Fruit fly (Drosophila melanogaster): ENCODE measurements around the gene pnt.

The pnt gene

DNA sequence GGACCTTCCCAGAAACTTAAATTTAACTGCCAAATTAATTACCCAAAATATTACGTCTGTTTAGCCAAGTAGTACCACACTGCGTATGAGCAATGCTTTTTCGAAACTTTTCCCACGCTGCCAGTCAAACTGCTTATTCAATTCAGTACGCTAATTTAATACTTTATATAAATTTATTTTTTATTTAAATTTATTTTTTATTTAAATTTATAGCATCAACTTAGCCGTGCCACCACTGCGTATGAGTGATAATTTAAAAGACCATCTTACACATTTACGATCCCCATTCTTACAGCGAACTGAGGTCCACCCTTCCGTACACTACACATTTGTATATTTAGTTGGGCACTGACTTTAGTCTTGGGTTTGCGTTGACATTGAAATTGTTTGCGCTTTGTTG is 10.4 kb downstream of the pnt start (continued):
- TF ChIP-seq dsx (GFP tag; optimal IDR thresholded peaks at IDR 0.05; ENCODE audit: poor library complexity, severe bottlenecking) (peak; percentile 61), Met (GFP tag; optimal IDR thresholded peaks at IDR 0.05) (no peak), topi (GFP tag; optimal IDR thresholded peaks at IDR 0.05) (peak; percentile 13), dac (GFP tag; optimal IDR thresholded peaks at IDR 0.05) (no peak), CG6163 (GFP tag; IDR thresholded peaks at IDR 0.05) (peak; percentile 20; the same call in 1 of the 3 replicates), vri (GFP tag; optimal IDR thresholded peaks at IDR 0.05) (peak; percentile 6), achi (GFP tag; optimal IDR thresholded peaks at IDR 0.05) (peak; percentile 75), acj6 (GFP tag; optimal IDR thresholded peaks at IDR 0.05) (peak; percentile 64), CG11902 (GFP tag; optimal IDR thresholded peaks at IDR 0.05) (peak; percentile 16), svp (GFP tag) (peak; percentile 48), Sox102F (GFP tag; optimal IDR thresholded peaks at IDR 0.05) (peak; percentile 31), CG8632 (GFP tag; optimal IDR thresholded peaks at IDR 0.05) (peak; percentile 62), CG11294 (GFP tag; IDR thresholded peaks at IDR 0.05) (peak; percentile 34)

DNA sequence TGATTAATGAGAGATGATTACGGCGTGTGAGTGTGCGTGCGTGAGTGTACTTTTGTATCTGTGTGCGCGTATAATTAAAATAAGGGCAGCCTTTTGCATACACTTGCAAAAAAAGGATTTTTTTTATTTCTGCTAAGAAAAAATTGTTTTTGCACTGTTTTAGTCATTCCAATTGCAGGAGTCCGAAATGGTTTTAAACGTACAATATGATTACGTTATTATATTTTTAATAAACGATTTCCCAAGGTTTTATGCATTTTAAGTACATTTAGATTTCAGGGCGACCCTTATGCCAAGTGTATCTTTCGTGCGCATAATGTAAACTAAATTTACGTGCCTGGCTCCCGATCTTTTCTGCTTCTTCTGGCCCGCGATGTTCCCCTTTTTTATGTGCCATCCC is 11.1 kb downstream of the pnt start:
- TF ChIP-seq CG6808 (GFP tag; optimal IDR thresholded peaks at IDR 0.05) (peak; percentile 12), Eip78C (GFP tag) (peak; percentile 95), fd85E (GFP tag; optimal IDR thresholded peaks at IDR 0.05) (no peak), CG7368 (GFP tag; optimal IDR thresholded peaks at IDR 0.05) (peak; percentile 54), CG6276 (GFP tag; optimal IDR thresholded peaks at IDR 0.05) (peak; percentile 25), CG1621 (tag; optimal IDR thresholded peaks at IDR 0.05) (peak; percentile 58), Hr38 (GFP tag; optimal IDR thresholded peaks at IDR 0.05) (no peak), achi (GFP tag; optimal IDR thresholded peaks at IDR 0.05) (peak; percentile 68), CG11902 (GFP tag; optimal IDR thresholded peaks at IDR 0.05) (peak; percentile 46), fkh (GFP tag; optimal IDR thresholded peaks at IDR 0.05) (no peak), Smox (GFP tag; optimal IDR thresholded peaks at IDR 0.05) (peak; percentile 60), CG3919 (GFP tag; optimal IDR thresholded peaks at IDR 0.05) (peak; percentile 78), CG4318 (GFP tag; optimal IDR thresholded peaks at IDR 0.05) (peak; percentile 16), OdsH (GFP tag; optimal IDR thresholded peaks at IDR 0.05) (peak; percentile 78), Sox102F (GFP tag; optimal IDR thresholded peaks at IDR 0.05) (peak; percentile 33), Sox14 (GFP tag; optimal IDR thresholded peaks at IDR 0.05) (peak; percentile 63), Eip75B (GFP tag; optimal IDR thresholded peaks at IDR 0.05) (peak; percentile 35), lz (GFP tag; optimal IDR thresholded peaks at IDR 0.05) (peak; percentile 44), Gug (GFP tag; IDR thresholded peaks at IDR 0.05) (peak; percentile 54), Blimp-1 (GFP tag; optimal IDR thresholded peaks at IDR 0.05) (no peak), dsx (GFP tag; optimal IDR thresholded peaks at IDR 0.05; ENCODE audit: poor library complexity, severe bottlenecking) (peak; percentile 58), CG32006 (GFP tag; optimal IDR thresholded peaks at IDR 0.05) (peak; percentile 55), Ets21C (GFP tag; optimal IDR thresholded peaks at IDR 0.05) (peak; percentile 22), vri (GFP tag; optimal IDR thresholded peaks at IDR 0.05) (peak; percentile 56), Ets96B (tag; optimal IDR thresholded peaks at IDR 0.05) (peak; percentile 79), CG10631 (GFP tag; optimal IDR thresholded peaks at IDR 0.05) (peak; percentile 66), CG6163 (GFP tag; IDR thresholded peaks at IDR 0.05) (peak; percentile 75), CG11294 (GFP tag; IDR thresholded peaks at IDR 0.05) (0 out of 2 replicates have a peak, but pooled peaks have one; percentile 34), esn (GFP tag; optimal IDR thresholded peaks at IDR 0.05) (peak; percentile 67), CG6792 (GFP tag; optimal IDR thresholded peaks at IDR 0.05) (peak; percentile 69), Sox15 (GFP tag; optimal IDR thresholded peaks at IDR 0.05) (peak; percentile 65), spab (GFP tag; optimal IDR thresholded peaks at IDR 0.05) (peak; percentile 16), CG8119 (GFP tag; IDR thresholded peaks at IDR 0.05) (peak; percentile 52; the same call in 1 of the 3 replicates), CG10669 (GFP tag; optimal IDR thresholded peaks at IDR 0.05) (peak; percentile 73), CG31627 (GFP tag; optimal IDR thresholded peaks at IDR 0.05) (peak; percentile 67), CG16779 (tag; optimal IDR thresholded peaks at IDR 0.05) (no peak), cyc (GFP tag; optimal IDR thresholded peaks at IDR 0.05) (peak; percentile 65), ss (GFP tag; optimal IDR thresholded peaks at IDR 0.05) (peak; percentile 12 to 47), CG8319 (GFP tag; optimal IDR thresholded peaks at IDR 0.05) (peak; percentile 63), net (GFP tag; optimal IDR thresholded peaks at IDR 0.05) (peak; percentile 35), CG15336 (GFP tag; IDR thresholded peaks at IDR 0.05) (peak; percentile 46), Met (GFP tag; optimal IDR thresholded peaks at IDR 0.05) (peak; percentile 70), CG8632 (GFP tag; optimal IDR thresholded peaks at IDR 0.05) (peak; percentile 66), svp (GFP tag) (peak; percentile 75), Eip93F (GFP tag; optimal IDR thresholded peaks at IDR 0.05) (no peak)

Measured in whole organism, prepupa.